Fruit fly (Drosophila melanogaster): ENCODE measurements around the gene dsh.

dsh gene

dm6 chrX:11351351-11351750 lies 4.3 kb upstream of the dsh start (continued):
- TF ChIP-seq Adf1 (GFP tag; IDR thresholded peaks at IDR 0.05) (peak; percentile 47), lola (GFP tag; optimal IDR thresholded peaks at IDR 0.05) (peak in 1 of 3 experiments; percentile 77), CG13287 (GFP tag; IDR thresholded peaks at IDR 0.05; ENCODE audit: partially characterized antibody) (no peak), TFAM (GFP tag; optimal IDR thresholded peaks at IDR 0.05) (peak; percentile 52), CG13894 (tag; optimal IDR thresholded peaks at IDR 0.05) (peak; percentile 82), ash1 (GFP tag; optimal IDR thresholded peaks at IDR 0.05) (peak; percentile 83), Dfd (GFP tag; optimal IDR thresholded peaks at IDR 0.05) (no peak), gcm (GFP tag; optimal IDR thresholded peaks at IDR 0.05) (peak; percentile 85), CG10431 (GFP tag; optimal IDR thresholded peaks at IDR 0.05) (peak; percentile 50), CG11560 (tag; IDR thresholded peaks at IDR 0.05) (peak; percentile 82; the same call in 2 of the 3 replicates), CG8089 (GFP tag; optimal IDR thresholded peaks at IDR 0.05) (peak; percentile 88), CG2202 (tag; optimal IDR thresholded peaks at IDR 0.05) (peak; percentile 70), CG3065 (GFP tag; optimal IDR thresholded peaks at IDR 0.05) (peak; percentile 68), CrebB (tag; optimal IDR thresholded peaks at IDR 0.05) (peak; percentile 92), repo (GFP tag; optimal IDR thresholded peaks at IDR 0.05) (peak; percentile 89), sens-2 (GFP tag; IDR thresholded peaks at IDR 0.05) (peak; percentile 93), phol (tag; optimal IDR thresholded peaks at IDR 0.05) (peak; percentile 89), gsb-n (tag; optimal IDR thresholded peaks at IDR 0.05) (peak; percentile 81), CG2712 (tag; optimal IDR thresholded peaks at IDR 0.05) (peak; percentile 91), Opbp (GFP tag; IDR thresholded peaks at IDR 0.05; ENCODE audit: partially characterized antibody) (no peak), CG10543 (GFP tag; optimal IDR thresholded peaks at IDR 0.05) (peak; percentile 91), toy (GFP tag; IDR thresholded peaks at IDR 0.05) (peak; percentile 82), Sox100B (GFP tag; optimal IDR thresholded peaks at IDR 0.05) (peak; percentile 78), CG13624 (GFP tag; optimal IDR thresholded peaks at IDR 0.05) (peak; percentile 92), lmd (GFP tag; IDR thresholded peaks at IDR 0.05) (peak; percentile 96), CG11504 (tag; optimal IDR thresholded peaks at IDR 0.05) (peak; percentile 92), Vsx1 (GFP tag; optimal IDR thresholded peaks at IDR 0.05) (no peak), CG8765 (GFP tag; IDR thresholded peaks at IDR 0.05) (peak; percentile 93), aop (GFP tag; IDR thresholded peaks at IDR 0.05) (peak; percentile 86), Dek (tag; optimal IDR thresholded peaks at IDR 0.05) (peak; percentile 88), ab (GFP tag; optimal IDR thresholded peaks at IDR 0.05) (peak; percentile 81), Bdp1 (GFP tag; optimal IDR thresholded peaks at IDR 0.05) (peak; percentile 84), psq (GFP tag; optimal IDR thresholded peaks at IDR 0.05) (peak; percentile 61), da (GFP tag; optimal IDR thresholded peaks at IDR 0.05) (peak; percentile 76), CG33557 (GFP tag; optimal IDR thresholded peaks at IDR 0.05) (peak; percentile 74), CG9932 (GFP tag; IDR thresholded peaks at IDR 0.05) (peak; percentile 94), MTF-1 (GFP tag; optimal IDR thresholded peaks at IDR 0.05; ENCODE audit: borderline replicate concordance) (peak; percentile 87), Elba2 (GFP tag; optimal IDR thresholded peaks at IDR 0.05) (peak; percentile 49), Neu2 (GFP tag; optimal IDR thresholded peaks at IDR 0.05; ENCODE audit: borderline replicate concordance) (peak; percentile 66), Hand (GFP tag; optimal IDR thresholded peaks at IDR 0.05) (peak; percentile 78), CG1792 (GFP tag; optimal IDR thresholded peaks at IDR 0.05) (peak; percentile 87), CG14710 (tag; optimal IDR thresholded peaks at IDR 0.05) (peak; percentile 75), Bgb (GFP tag; IDR thresholded peaks at IDR 0.05; ENCODE audit: partially characterized antibody) (no peak), CG6689 (GFP tag; IDR thresholded peaks at IDR 0.05) (peak; percentile 94), CG10565 (GFP tag; optimal IDR thresholded peaks at IDR 0.05) (peak; percentile 61), Atf3 (GFP tag; optimal IDR thresholded peaks at IDR 0.05) (peak; percentile 85), pros (GFP tag; optimal IDR thresholded peaks at IDR 0.05) (peak; percentile 10), CG11093 (GFP tag; IDR thresholded peaks at IDR 0.05) (peak; percentile 94), Xbp1 (GFP tag; optimal IDR thresholded peaks at IDR 0.05) (peak; percentile 95), dati (GFP tag; IDR thresholded peaks at IDR 0.05) (peak; percentile 87)

Data from whole organism, embryonic.